Fruit fly (Drosophila melanogaster): ENCODE measurements around the gene salt.

- TF ChIP-seq h (optimal IDR thresholded peaks at IDR 0.05) (no peak), Myc (optimal IDR thresholded peaks at IDR 0.05) (no peak), psq (optimal IDR thresholded peaks at IDR 0.05) (no peak), ttk (optimal IDR thresholded peaks at IDR 0.05) (no peak), Sin3A (optimal IDR thresholded peaks at IDR 0.05) (no peak), insv (optimal IDR thresholded peaks at IDR 0.05) (no peak)
Observed at dm6 chr3R:31714876-31715712, 39.4 kb downstream of the salt start.

Data from Kc167 (cell line).